Fruit fly (Drosophila melanogaster) whole organism, embryonic: ENCODE results near the gene CG8142.

Experiments used
- Aef1 ChIP-seq: fragments of 200-800 bp; sonication (Bioruptor generic); IDR thresholded peaks from 3 replicates; pipeline ENCODE4 v1.3.6; 2022; ENCODE audit warnings: missing biosample characterization, missing genetic modification characterization
- Antp ChIP-seq: fragments of 200-800 bp; sonication (Bioruptor generic); optimal IDR thresholded peaks from 3 replicates; lab custom pipeline; 2016; ENCODE audit warnings: missing biosample characterization, missing genetic modification characterization
- CG10209 ChIP-seq: fragments of 200-800 bp; sonication (Bioruptor generic); optimal IDR thresholded peaks from 3 replicates; lab custom pipeline; 2017; ENCODE audit warnings: missing biosample characterization, mild to moderate bottlenecking, missing genetic modification characterization, missing genetic modification reagents
- CG13287 ChIP-seq: fragments of 200-800 bp; sonication (Bioruptor generic); IDR thresholded peaks from 2 replicates; pipeline ENCODE4 v1.3.6; 2022; ENCODE audit warnings: missing biosample characterization, missing genetic modification characterization; ENCODE audit not compliant: partially characterized antibody
- CG14667 ChIP-seq: fragments of 200-800 bp; sonication (Bioruptor generic); IDR thresholded peaks from 2 replicates; pipeline ENCODE4 v1.3.6; 2022; ENCODE audit warnings: missing biosample characterization, missing genetic modification characterization
- CG15073 ChIP-seq: fragments of 200-800 bp; sonication (Bioruptor generic); optimal IDR thresholded peaks from 2 replicates; lab custom pipeline; 2016; ENCODE audit warnings: missing biosample characterization, missing genetic modification characterization
- CG15601 ChIP-seq: fragments of 200-800 bp; sonication (Bioruptor generic); optimal IDR thresholded peaks from 3 replicates; lab custom pipeline; 2019; ENCODE audit warnings: missing biosample characterization, mild to moderate bottlenecking, missing genetic modification characterization, moderate library complexity
- CG17912 ChIP-seq: fragments of 200-800 bp; sonication (Bioruptor generic); optimal IDR thresholded peaks from 2 replicates; lab custom pipeline; 2018; ENCODE audit warnings: missing biosample characterization, mild to moderate bottlenecking, missing genetic modification characterization
- CG18262 ChIP-seq: fragments of 200-800 bp; optimal IDR thresholded peaks from 3 replicates; lab custom pipeline; 2019; ENCODE audit warnings: missing biosample characterization, mild to moderate bottlenecking, missing genetic modification characterization, moderate library complexity
- CG2202 ChIP-seq: fragments of 200-800 bp; sonication (Bioruptor generic); optimal IDR thresholded peaks from 2 replicates; lab custom pipeline; 2018; ENCODE audit warnings: missing biosample characterization, mild to moderate bottlenecking, missing genetic modification characterization
- CG31224 ChIP-seq: fragments of 200-800 bp; sonication (Bioruptor generic); IDR thresholded peaks from 2 replicates; pipeline ENCODE4 v1.3.6; 2022; ENCODE audit warnings: missing biosample characterization, missing genetic modification characterization
- CG3281 ChIP-seq: fragments of 200-800 bp; sonication (Bioruptor generic); optimal IDR thresholded peaks from 3 replicates; lab custom pipeline; 2017; ENCODE audit warnings: missing biosample characterization, mild to moderate bottlenecking, missing genetic modification characterization
- CG4328 ChIP-seq: fragments of 200-800 bp; sonication (Bioruptor generic); optimal IDR thresholded peaks from 3 replicates; lab custom pipeline; 2017; ENCODE audit warnings: missing biosample characterization, missing genetic modification reagents, missing genetic modification characterization
- CG4617 ChIP-seq: fragments of 200-800 bp; sonication (Bioruptor generic); optimal IDR thresholded peaks from 3 replicates; lab custom pipeline; 2016; ENCODE audit warnings: missing biosample characterization, missing genetic modification characterization, borderline replicate concordance
- CG6813 ChIP-seq: fragments of 200-800 bp; sonication (Bioruptor generic); optimal IDR thresholded peaks from 2 replicates; lab custom pipeline; 2017; ENCODE audit warnings: missing biosample characterization, missing genetic modification characterization, mild to moderate bottlenecking, moderate library complexity, missing genetic modification reagents
- CG7357 ChIP-seq: fragments of 200-800 bp; sonication (Bioruptor generic); IDR thresholded peaks from 3 replicates; pipeline ENCODE4 v1.3.6; 2022; ENCODE audit warnings: missing biosample characterization, missing genetic modification characterization
- CG8924 ChIP-seq: fragments of 200-800 bp; optimal IDR thresholded peaks from 3 replicates; lab custom pipeline; 2019; ENCODE audit warnings: missing biosample characterization, mild to moderate bottlenecking, missing genetic modification characterization, moderate library complexity
- CG9797 ChIP-seq: fragments of 200-800 bp; sonication (Bioruptor generic); optimal IDR thresholded peaks from 3 replicates; lab custom pipeline; 2018; ENCODE audit warnings: missing biosample characterization, mild to moderate bottlenecking, missing genetic modification characterization
- D19B ChIP-seq: fragments of 200-800 bp; sonication (Bioruptor generic); optimal IDR thresholded peaks from 2 replicates; lab custom pipeline; 2017; ENCODE audit warnings: missing biosample characterization, mild to moderate bottlenecking, missing genetic modification characterization
- Dad ChIP-seq: fragments of 200-800 bp; sonication (Bioruptor generic); optimal IDR thresholded peaks from 3 replicates; lab custom pipeline; 2016; ENCODE audit warnings: missing biosample characterization, missing genetic modification characterization
- Dll ChIP-seq: fragments of 200-800 bp; sonication (Bioruptor generic); IDR thresholded peaks from 4 replicates; pipeline ENCODE4 v1.3.6; 2022; ENCODE audit warnings: missing biosample characterization, missing genetic modification characterization; ENCODE audit not compliant: partially characterized antibody
- Dp ChIP-seq: fragments of 200-800 bp; sonication (Bioruptor generic); optimal IDR thresholded peaks from 2 replicates; lab custom pipeline; 2018; ENCODE audit warnings: missing biosample characterization, mild to moderate bottlenecking, missing genetic modification characterization, moderate library complexity
- Elba2 ChIP-seq: fragments of 200-800 bp; sonication (Bioruptor generic); optimal IDR thresholded peaks from 3 replicates; lab custom pipeline; 2016; ENCODE audit warnings: missing biosample characterization, missing genetic modification characterization
- Fer1 ChIP-seq: fragments of 200-800 bp; sonication (Bioruptor generic); optimal IDR thresholded peaks from 2 replicates; lab custom pipeline; 2017; ENCODE audit warnings: missing biosample characterization, mild to moderate bottlenecking, missing genetic modification characterization
- Lhr ChIP-seq: fragments of 200-800 bp; sonication (Bioruptor generic); optimal IDR thresholded peaks from 3 replicates; lab custom pipeline; 2017; ENCODE audit warnings: mild to moderate bottlenecking, missing biosample characterization, missing genetic modification reagents, missing genetic modification characterization
- Mes4 ChIP-seq: fragments of 200-800 bp; sonication (Bioruptor generic); optimal IDR thresholded peaks from 2 replicates; lab custom pipeline; 2016; ENCODE audit warnings: missing biosample characterization, missing genetic modification characterization
- NFAT ChIP-seq: fragments of 200-800 bp; sonication (Bioruptor generic); IDR thresholded peaks from 2 replicates; pipeline ENCODE4 v1.3.6; 2022; ENCODE audit warnings: missing biosample characterization, missing genetic modification characterization
- Sin3A ChIP-seq: fragments of >200 bp; optimal IDR thresholded peaks from 2 replicates; lab custom pipeline; 2018
- Spps ChIP-seq: fragments of 200-800 bp; sonication (Bioruptor generic); optimal IDR thresholded peaks from 2 replicates; lab custom pipeline; 2018; ENCODE audit warnings: missing biosample characterization, mild to moderate bottlenecking, missing genetic modification characterization
- ac ChIP-seq: fragments of 200-800 bp; sonication (Bioruptor generic); optimal IDR thresholded peaks from 3 replicates; lab custom pipeline; 2017; ENCODE audit warnings: missing biosample characterization, mild to moderate bottlenecking, missing genetic modification characterization
- ato ChIP-seq: fragments of 200-800 bp; sonication (Bioruptor generic); IDR thresholded peaks from 2 replicates; pipeline ENCODE4 v1.3.6; 2022; ENCODE audit warnings: missing biosample characterization, missing genetic modification characterization; ENCODE audit not compliant: partially characterized antibody
- bsh ChIP-seq, 2 experiments: fragments of 200-800 bp; sonication (Bioruptor generic); optimal IDR thresholded peaks; 2 replicates each; lab custom pipeline; 2017 to 2018; ENCODE audit warnings: mild to moderate bottlenecking in 2 of 2, missing biosample characterization in 2 of 2, missing genetic modification characterization in 2 of 2, moderate library complexity in 1 of 2
- dysf ChIP-seq: fragments of 200-800 bp; sonication (Bioruptor generic); IDR thresholded peaks from 3 replicates; pipeline ENCODE4 v1.3.6; 2022; ENCODE audit warnings: missing biosample characterization, missing genetic modification characterization
- gcm ChIP-seq: fragments of 200-800 bp; sonication (Bioruptor generic); optimal IDR thresholded peaks from 2 replicates; lab custom pipeline; 2019; ENCODE audit warnings: missing biosample characterization, mild to moderate bottlenecking, missing genetic modification characterization, moderate library complexity
- grau ChIP-seq: fragments of 200-800 bp; optimal IDR thresholded peaks from 3 replicates; lab custom pipeline; 2019; ENCODE audit warnings: missing biosample characterization, mild to moderate bottlenecking, missing genetic modification characterization, moderate library complexity
- klu ChIP-seq: fragments of 200-800 bp; sonication (Bioruptor generic); IDR thresholded peaks from 2 replicates; pipeline ENCODE4 v1.3.6; 2022; ENCODE audit warnings: missing biosample characterization, missing genetic modification characterization
- lab ChIP-seq: fragments of 200-800 bp; sonication (Bioruptor generic); optimal IDR thresholded peaks from 3 replicates; lab custom pipeline; 2017; ENCODE audit warnings: missing biosample characterization, missing genetic modification characterization, mild to moderate bottlenecking, moderate library complexity, missing genetic modification reagents
- lov ChIP-seq, 2 experiments: fragments of 200-800 bp in 1 of 2; fragments of >200 bp in 1 of 2; sonication (Bioruptor generic) in 1 of 2; IDR thresholded peaks in 1 of 2; optimal IDR thresholded peaks in 1 of 2; 2 replicates in 1 of 2; 3 replicates in 1 of 2; pipeline versions ENCODE4 v1.3.6 to Lab custom; 2017 to 2022; ENCODE audit warnings: missing biosample characterization in 1 of 2, missing genetic modification characterization in 1 of 2
- pb ChIP-seq: fragments of 200-800 bp; sonication (Bioruptor generic); optimal IDR thresholded peaks from 3 replicates; lab custom pipeline; 2016; ENCODE audit warnings: missing biosample characterization, missing genetic modification characterization
- repo ChIP-seq: fragments of 200-800 bp; sonication (Bioruptor generic); optimal IDR thresholded peaks from 2 replicates; lab custom pipeline; 2016; ENCODE audit warnings: missing biosample characterization, missing genetic modification characterization
- scrt ChIP-seq: fragments of 200-800 bp; sonication (Bioruptor generic); optimal IDR thresholded peaks from 2 replicates; lab custom pipeline; 2018; ENCODE audit warnings: missing biosample characterization, mild to moderate bottlenecking, missing genetic modification characterization, moderate library complexity
- sima ChIP-seq: fragments of 200-800 bp; sonication (Bioruptor generic); optimal IDR thresholded peaks from 2 replicates; lab custom pipeline; 2016; ENCODE audit warnings: missing biosample characterization, missing genetic modification characterization
- sna ChIP-seq: fragments of 200-800 bp; sonication (Bioruptor generic); IDR thresholded peaks from 2 replicates; pipeline ENCODE4 v1.3.6; 2022; ENCODE audit warnings: missing biosample characterization, missing genetic modification characterization; ENCODE audit not compliant: partially characterized antibody
- toy ChIP-seq: fragments of 200-800 bp; sonication (Bioruptor generic); IDR thresholded peaks from 2 replicates; pipeline ENCODE4 v1.3.6; 2022; ENCODE audit warnings: missing biosample characterization, missing genetic modification characterization
- tx ChIP-seq: fragments of 200-800 bp; sonication (Bioruptor generic); optimal IDR thresholded peaks from 2 replicates; lab custom pipeline; 2016; ENCODE audit warnings: missing biosample characterization, missing genetic modification characterization
- unpg ChIP-seq: fragments of 200-800 bp; sonication (Bioruptor generic); optimal IDR thresholded peaks from 3 replicates; lab custom pipeline; 2018; ENCODE audit warnings: missing biosample characterization, mild to moderate bottlenecking, missing genetic modification characterization, moderate library complexity
- usp ChIP-seq: fragments of >200 bp; optimal IDR thresholded peaks from 2 replicates; lab custom pipeline; 2017; ENCODE audit warnings: missing biosample characterization, missing genetic modification characterization
- z ChIP-seq: fragments of 200-800 bp; sonication (Bioruptor generic); IDR thresholded peaks from 3 replicates; pipeline ENCODE4 v1.3.6; 2022; ENCODE audit warnings: missing biosample characterization, missing genetic modification characterization
- zen2 ChIP-seq: fragments of 200-800 bp; sonication (Bioruptor generic); IDR thresholded peaks from 3 replicates; pipeline ENCODE4 v1.3.6; 2022; ENCODE audit warnings: missing biosample characterization, missing genetic modification characterization; ENCODE audit not compliant: partially characterized antibody

The CG8142 gene

dm6 chrX:17880269-17880889 lies 35.9 kb upstream of the CG8142 start (continued):
- peak; percentile 94 for TF ChIP-seq lab (GFP tag; lab: Kevin White, UChicago)
- TF ChIP-seq Lhr (GFP tag; lab: Kevin White, UChicago), result peak; percentile 77
- TF ChIP-seq pb (GFP tag; lab: Kevin White, UChicago), result peak; percentile 88
- TF ChIP-seq CG18262 (tag; lab: Kevin White, UChicago), result peak; percentile 90
- TF ChIP-seq repo, result peak; percentile 78
- TF ChIP-seq ac (GFP tag; lab: Kevin White, UChicago), result peak; percentile 63
- TF ChIP-seq klu (GFP tag; lab: Robert Waterston, UW), result peak; percentile 93
- TF ChIP-seq scrt (GFP tag; lab: Kevin White, UChicago), result peak; percentile 86
- peak; percentile 76 for TF ChIP-seq CG4617 (GFP tag; lab: Kevin White, UChicago)
- peak; percentile 86 for TF ChIP-seq CG7357 (GFP tag; lab: Robert Waterston, UW)
- peak; percentile 92 for TF ChIP-seq tx (GFP tag; lab: Kevin White, UChicago)
- TF ChIP-seq grau, result peak; percentile 99
- TF ChIP-seq CG17912 (GFP tag; lab: Kevin White, UChicago), result peak; percentile 93
- peak; percentile 40 for TF ChIP-seq Spps (tag; lab: Kevin White, UChicago)
- TF ChIP-seq gcm, result peak; percentile 90
- peak; percentile 79 for TF ChIP-seq CG2202 (tag; lab: Kevin White, UChicago)
- no peak for TF ChIP-seq lov (optimal IDR thresholded peaks at IDR 0.05; lab: Kevin White, UChicago)
- TF ChIP-seq lov (GFP tag; IDR thresholded peaks at IDR 0.05; lab: Robert Waterston, UW), result peak; percentile 92
- peak; percentile 79 for TF ChIP-seq D19B (GFP tag; lab: Kevin White, UChicago)
- TF ChIP-seq Aef1 (GFP tag; lab: Robert Waterston, UW), result peak; percentile 93
- TF ChIP-seq Dll (GFP tag; lab: Robert Waterston, UW), result no peak
- peak; percentile 14 for TF ChIP-seq Dp (GFP tag; lab: Kevin White, UChicago)
- no peak for TF ChIP-seq sna (GFP tag; lab: Robert Waterston, UW)
- TF ChIP-seq toy (GFP tag; lab: Robert Waterston, UW), result peak; percentile 91
- peak; percentile 88 for TF ChIP-seq CG6813 (GFP tag; lab: Kevin White, UChicago)
- TF ChIP-seq usp (GFP tag; lab: Kevin White, UChicago), result no peak
- TF ChIP-seq CG15073, result peak; percentile 69
- peak; percentile 97 for TF ChIP-seq dysf (GFP tag; lab: Robert Waterston, UW)
- TF ChIP-seq bsh (GFP tag; optimal IDR thresholded peaks at IDR 0.05; lab: Kevin White, UChicago), result peak; percentile 56 to 97
- TF ChIP-seq Fer1 (GFP tag; lab: Kevin White, UChicago), result peak; percentile 91
- no peak for TF ChIP-seq Elba2 (GFP tag; lab: Kevin White, UChicago)
- peak; percentile 92 for TF ChIP-seq CG8924 (tag; lab: Kevin White, UChicago)
- TF ChIP-seq ato (GFP tag; lab: Robert Waterston, UW), result no peak
- TF ChIP-seq NFAT, result peak; percentile 96
- 0 out of 3 replicates have a peak, but pooled peaks have one; percentile 20 for TF ChIP-seq z (GFP tag; lab: Robert Waterston, UW)
- TF ChIP-seq CG13287 (GFP tag; lab: Robert Waterston, UW), result no peak; the same call in 1 of the 2 replicates
- TF ChIP-seq CG9797 (GFP tag; lab: Kevin White, UChicago), result no peak
- TF ChIP-seq Antp, result peak; percentile 96
- TF ChIP-seq CG10209, result peak; percentile 93
- TF ChIP-seq sima (GFP tag; lab: Kevin White, UChicago), result peak; percentile 79
- peak; percentile 92 for TF ChIP-seq CG15601
- peak; percentile 96 for TF ChIP-seq Dad (GFP tag; lab: Kevin White, UChicago)
- peak; percentile 93 for TF ChIP-seq CG14667 (GFP tag; lab: Robert Waterston, UW)
- TF ChIP-seq CG3281 (GFP tag; lab: Kevin White, UChicago), result peak; percentile 91
- TF ChIP-seq Sin3A, result no peak
- TF ChIP-seq CG31224 (GFP tag; lab: Robert Waterston, UW), result peak; percentile 87
- TF ChIP-seq zen2 (GFP tag; lab: Robert Waterston, UW), result no peak
- peak; percentile 87 for TF ChIP-seq CG4328 (GFP tag; lab: Kevin White, UChicago)
- TF ChIP-seq unpg, result peak; percentile 97
- TF ChIP-seq Mes4, result peak; percentile 86
